Worm (Caenorhabditis elegans): Measurements from ENCODE around the gene K11H12.4.

Gene K11H12.4

ce11 chrIV:653138-653848 is 22.4 kb downstream of the K11H12.4 start, which contains the start of gene K11H12.1:
Gene K11H12.1 (minus strand): TSS chrIV:653421.
- TF ChIP-seq ceh-16 (tag; optimal IDR thresholded peaks at IDR 0.05): no peak
- no peak for TF ChIP-seq ceh-82 (tag; optimal IDR thresholded peaks at IDR 0.05)
- TF ChIP-seq nhr-43 (tag; optimal IDR thresholded peaks at IDR 0.05; ENCODE audit: poor library complexity, severe bottlenecking): peak; percentile 28

- TF ChIP-seq skn-1 (tag; optimal IDR thresholded peaks at IDR 0.05) (no peak), elt-3 (tag; optimal IDR thresholded peaks at IDR 0.05) (no peak), lin-15B (tag; optimal IDR thresholded peaks at IDR 0.05) (no peak), tbx-2 (tag; optimal IDR thresholded peaks at IDR 0.05) (no peak), nhr-237 (tag; optimal IDR thresholded peaks at IDR 0.05) (no peak), egl-27 (tag; optimal IDR thresholded peaks at IDR 0.05) (no peak), hmg-11 (tag; optimal IDR thresholded peaks at IDR 0.05) (no peak), elt-1 (tag; optimal IDR thresholded peaks at IDR 0.05) (no peak), ztf-11 (tag; optimal IDR thresholded peaks at IDR 0.05) (no peak), nfya-1 (tag; optimal IDR thresholded peaks at IDR 0.05; ENCODE audit: insufficient read depth) (no peak), fos-1 (tag; optimal IDR thresholded peaks at IDR 0.05) (no peak), nhr-76 (tag; optimal IDR thresholded peaks at IDR 0.05) (no peak), lin-39 (tag; optimal IDR thresholded peaks at IDR 0.05) (no peak), daf-12 (tag; optimal IDR thresholded peaks at IDR 0.05) (no peak), nhr-25 (tag; optimal IDR thresholded peaks at IDR 0.05) (no peak), lsy-12 (tag; optimal IDR thresholded peaks at IDR 0.05) (no peak), ceh-82 (tag; optimal IDR thresholded peaks at IDR 0.05) (no peak), ztf-4 (tag; optimal IDR thresholded peaks at IDR 0.05) (no peak), egl-5 (tag; optimal IDR thresholded peaks at IDR 0.05) (no peak)
Observed at ce11 chrIV:649365-649764, 26.3 kb downstream of the K11H12.4 start, which contains the start of gene K11H12.9. Gene K11H12.9 (plus strand): TSS chrIV:649665.

ce11 chrIV:648362-648761 is 27.3 kb downstream of the K11H12.4 start:
- no peak for TF ChIP-seq nhr-77 (tag; optimal IDR thresholded peaks at IDR 0.05)
- no peak for TF ChIP-seq unc-62 (GFP tag; optimal IDR thresholded peaks at IDR 0.05)
- TF ChIP-seq jun-1 (tag; optimal IDR thresholded peaks at IDR 0.05): no peak
- TF ChIP-seq ama-1 (optimal IDR thresholded peaks at IDR 0.05): no peak
- no peak for TF ChIP-seq ceh-28 (tag; optimal IDR thresholded peaks at IDR 0.05)
- TF ChIP-seq ceh-82 (tag; optimal IDR thresholded peaks at IDR 0.05): no peak
- TF ChIP-seq tbx-2 (tag; optimal IDR thresholded peaks at IDR 0.05): no peak
- no peak for TF ChIP-seq nhr-76 (tag; optimal IDR thresholded peaks at IDR 0.05)
- no peak for TF ChIP-seq ztf-11 (tag; optimal IDR thresholded peaks at IDR 0.05)
- TF ChIP-seq fos-1 (tag; optimal IDR thresholded peaks at IDR 0.05): no peak
- no peak for TF ChIP-seq sea-2 (GFP tag; optimal IDR thresholded peaks at IDR 0.05)
- TF ChIP-seq fkh-10 (GFP tag; optimal IDR thresholded peaks at IDR 0.05): no peak
- TF ChIP-seq egl-27 (tag; optimal IDR thresholded peaks at IDR 0.05): no peak
- no peak for TF ChIP-seq nhr-237 (tag; optimal IDR thresholded peaks at IDR 0.05)
- no peak for TF ChIP-seq nhr-67 (tag; optimal IDR thresholded peaks at IDR 0.05)
- TF ChIP-seq lsy-12 (tag; optimal IDR thresholded peaks at IDR 0.05): no peak
- no peak for TF ChIP-seq mdl-1 (tag; optimal IDR thresholded peaks at IDR 0.05)
- TF ChIP-seq zag-1 (tag; optimal IDR thresholded peaks at IDR 0.05): no peak
- no peak for TF ChIP-seq pha-4 (tag; optimal IDR thresholded peaks at IDR 0.05)

- no peak for TF ChIP-seq nhr-43 (tag; optimal IDR thresholded peaks at IDR 0.05; ENCODE audit: poor library complexity, severe bottlenecking)
- TF ChIP-seq nhr-76 (tag; optimal IDR thresholded peaks at IDR 0.05): no peak
- no peak for TF ChIP-seq lin-15B (tag; optimal IDR thresholded peaks at IDR 0.05)
- TF ChIP-seq snpc-4 (tag; optimal IDR thresholded peaks at IDR 0.05): no peak
- TF ChIP-seq aly-2 (tag; optimal IDR thresholded peaks at IDR 0.05): no peak
- TF ChIP-seq pha-4 (tag; optimal IDR thresholded peaks at IDR 0.05): no peak
Observed at ce11 chrIV:643481-643880, 32.2 kb downstream of the K11H12.4 start.

- TF ChIP-seq hmg-11 (tag; optimal IDR thresholded peaks at IDR 0.05) (no peak), nfya-1 (tag; optimal IDR thresholded peaks at IDR 0.05; ENCODE audit: insufficient read depth) (no peak), skn-1 (tag; optimal IDR thresholded peaks at IDR 0.05) (no peak), mml-1 (tag; optimal IDR thresholded peaks at IDR 0.05) (no peak), nhr-67 (tag; optimal IDR thresholded peaks at IDR 0.05) (no peak), jun-1 (tag; optimal IDR thresholded peaks at IDR 0.05) (no peak), nhr-11 (tag; optimal IDR thresholded peaks at IDR 0.05) (no peak), snpc-4 (tag; optimal IDR thresholded peaks at IDR 0.05) (no peak), mdl-1 (tag; optimal IDR thresholded peaks at IDR 0.05) (no peak), nhr-25 (tag; optimal IDR thresholded peaks at IDR 0.05) (no peak), egl-5 (tag; optimal IDR thresholded peaks at IDR 0.05) (no peak), elt-3 (tag; optimal IDR thresholded peaks at IDR 0.05) (no peak), ZK546.5 (tag; optimal IDR thresholded peaks at IDR 0.05) (no peak), ceh-9 (tag; optimal IDR thresholded peaks at IDR 0.05) (no peak), nhr-12 (tag; optimal IDR thresholded peaks at IDR 0.05) (no peak), fkh-2 (tag; optimal IDR thresholded peaks at IDR 0.05) (no peak), ztf-4 (tag; optimal IDR thresholded peaks at IDR 0.05) (no peak), nhr-23 (tag; optimal IDR thresholded peaks at IDR 0.05) (no peak)
Observed at ce11 chrIV:639167-639566, 36.5 kb downstream of the K11H12.4 start.
